Worm (Caenorhabditis elegans) whole organism, mixed stage, embryonic: ENCODE measurements around the gene ceh-27.

Experiments
- M03D4.4 ChIP-seq: sonication (generic microtip); optimal IDR thresholded peaks from 2 replicates; lab custom pipeline; 2017; ENCODE audit warnings: mild to moderate bottlenecking, missing genetic modification characterization, missing compliant biosample characterization
- blmp-1 ChIP-seq: fragments of 150-350 bp; optimal IDR thresholded peaks from 2 replicates; lab custom pipeline; 2014; ENCODE audit warnings: missing biosample characterization, missing genetic modification characterization
- ceh-39 ChIP-seq: fragments of 150-350 bp; optimal IDR thresholded peaks from 2 replicates; lab custom pipeline; 2014; ENCODE audit warnings: missing biosample characterization, missing genetic modification characterization
- ceh-43 ChIP-seq: fragments of 200-800 bp; sonication (Bioruptor generic); optimal IDR thresholded peaks from 2 replicates; lab custom pipeline; 2018; ENCODE audit warnings: mild to moderate bottlenecking, missing genetic modification characterization, moderate library complexity, missing compliant biosample characterization
- ceh-83 ChIP-seq: fragments of 200-800 bp; sonication (Bioruptor generic); optimal IDR thresholded peaks from 2 replicates; lab custom pipeline; 2018; ENCODE audit warnings: mild to moderate bottlenecking, missing genetic modification characterization, missing compliant biosample characterization
- ces-1 ChIP-seq: fragments of 150-350 bp; optimal IDR thresholded peaks from 2 replicates; lab custom pipeline; 2014; ENCODE audit warnings: missing biosample characterization, missing genetic modification reagents, missing genetic modification characterization
- cnd-1 ChIP-seq: fragments of 200-800 bp; sonication (Bioruptor generic); optimal IDR thresholded peaks from 2 replicates; lab custom pipeline; 2018; ENCODE audit warnings: mild to moderate bottlenecking, missing genetic modification characterization, missing compliant biosample characterization
- drap-1 ChIP-seq: fragments of 200-800 bp; sonication (Bioruptor generic); optimal IDR thresholded peaks from 3 replicates; lab custom pipeline; 2018; ENCODE audit warnings: mild to moderate bottlenecking, missing genetic modification characterization, missing compliant biosample characterization
- elt-1 ChIP-seq: sonication (generic microtip); optimal IDR thresholded peaks from 2 replicates; lab custom pipeline; 2017; ENCODE audit warnings: missing genetic modification characterization, mild to moderate bottlenecking, missing compliant biosample characterization, antibody characterized with exemption, moderate library complexity, borderline replicate concordance; ENCODE audit not compliant: insufficient read depth
- elt-3 ChIP-seq: fragments of 150-350 bp; optimal IDR thresholded peaks from 2 replicates; lab custom pipeline; 2014; ENCODE audit warnings: missing biosample characterization, missing genetic modification characterization
- flh-1 ChIP-seq: fragments of 200-800 bp; sonication (Bioruptor generic); optimal IDR thresholded peaks from 2 replicates; lab custom pipeline; 2018; ENCODE audit warnings: mild to moderate bottlenecking, missing genetic modification characterization, moderate library complexity, missing compliant biosample characterization
- hlh-1 ChIP-seq: fragments of 150-350 bp; optimal IDR thresholded peaks from 2 replicates; lab custom pipeline; 2014; ENCODE audit warnings: missing biosample characterization, missing genetic modification reagents, missing genetic modification characterization
- lin-13 ChIP-seq: fragments of 150-350 bp; optimal IDR thresholded peaks from 2 replicates; lab custom pipeline; 2014; ENCODE audit warnings: missing biosample characterization, missing genetic modification characterization
- lsy-2 ChIP-seq: fragments of 150-350 bp; optimal IDR thresholded peaks from 2 replicates; lab custom pipeline; 2014; ENCODE audit warnings: missing biosample characterization, missing genetic modification characterization
- mep-1 ChIP-seq: fragments of 150-350 bp; optimal IDR thresholded peaks from 2 replicates; lab custom pipeline; 2017; ENCODE audit warnings: missing biosample characterization, missing genetic modification reagents, missing genetic modification characterization, inconsistent platforms
- mls-2 ChIP-seq: sonication (generic microtip); optimal IDR thresholded peaks from 2 replicates; lab custom pipeline; 2016; ENCODE audit warnings: mild to moderate bottlenecking, missing genetic modification characterization, moderate library complexity, missing compliant biosample characterization
- nhr-2 ChIP-seq: fragments of 150-350 bp; optimal IDR thresholded peaks from 2 replicates; lab custom pipeline; 2014; ENCODE audit warnings: missing biosample characterization, missing genetic modification characterization
- nhr-237 ChIP-seq: fragments of 150-350 bp; optimal IDR thresholded peaks from 2 replicates; lab custom pipeline; 2014; ENCODE audit warnings: missing biosample characterization, missing genetic modification characterization
- nhr-28 ChIP-seq: fragments of 150-350 bp; optimal IDR thresholded peaks from 2 replicates; lab custom pipeline; 2014; ENCODE audit warnings: missing biosample characterization, missing genetic modification characterization
- nhr-76 ChIP-seq: sonication (generic microtip); optimal IDR thresholded peaks from 2 replicates; lab custom pipeline; 2017; ENCODE audit warnings: missing biosample characterization, missing genetic modification characterization
- pha-4 ChIP-seq: fragments of 150-350 bp; optimal IDR thresholded peaks from 2 replicates; lab custom pipeline; 2018; ENCODE audit warnings: missing biosample characterization, missing genetic modification reagents, missing genetic modification characterization
- sem-2 ChIP-seq: fragments of 200-800 bp; sonication (Bioruptor generic); optimal IDR thresholded peaks from 2 replicates; lab custom pipeline; 2018; ENCODE audit warnings: mild to moderate bottlenecking, missing genetic modification characterization, missing compliant biosample characterization
- snpc-4 ChIP-seq: fragments of 150-350 bp; optimal IDR thresholded peaks from 2 replicates; lab custom pipeline; 2014; ENCODE audit warnings: missing biosample characterization, missing genetic modification characterization
- sptf-1 ChIP-seq: sonication (generic microtip); optimal IDR thresholded peaks from 2 replicates; lab custom pipeline; 2017; ENCODE audit warnings: mild to moderate bottlenecking, missing genetic modification characterization, moderate library complexity, missing compliant biosample characterization
- tbx-8 ChIP-seq: fragments of 200-800 bp; sonication (Bioruptor generic); optimal IDR thresholded peaks from 2 replicates; lab custom pipeline; 2018; ENCODE audit warnings: mild to moderate bottlenecking, missing genetic modification characterization, moderate library complexity, missing compliant biosample characterization
- unc-120 ChIP-seq: sonication (generic microtip); optimal IDR thresholded peaks from 2 replicates; lab custom pipeline; 2017; ENCODE audit warnings: missing genetic modification characterization, missing compliant biosample characterization; ENCODE audit not compliant: poor library complexity, severe bottlenecking
- unc-39 ChIP-seq: fragments of 150-350 bp; optimal IDR thresholded peaks from 2 replicates; lab custom pipeline; 2014; ENCODE audit warnings: missing biosample characterization, missing genetic modification characterization
- unc-62 ChIP-seq: fragments of 150-350 bp; optimal IDR thresholded peaks from 2 replicates; lab custom pipeline; 2014; ENCODE audit warnings: missing biosample characterization, missing genetic modification reagents, missing genetic modification characterization
- zip-8 ChIP-seq: fragments of 150-350 bp; optimal IDR thresholded peaks from 2 replicates; lab custom pipeline; 2014; ENCODE audit warnings: missing biosample characterization, missing genetic modification characterization

ceh-27 gene

DNA sequence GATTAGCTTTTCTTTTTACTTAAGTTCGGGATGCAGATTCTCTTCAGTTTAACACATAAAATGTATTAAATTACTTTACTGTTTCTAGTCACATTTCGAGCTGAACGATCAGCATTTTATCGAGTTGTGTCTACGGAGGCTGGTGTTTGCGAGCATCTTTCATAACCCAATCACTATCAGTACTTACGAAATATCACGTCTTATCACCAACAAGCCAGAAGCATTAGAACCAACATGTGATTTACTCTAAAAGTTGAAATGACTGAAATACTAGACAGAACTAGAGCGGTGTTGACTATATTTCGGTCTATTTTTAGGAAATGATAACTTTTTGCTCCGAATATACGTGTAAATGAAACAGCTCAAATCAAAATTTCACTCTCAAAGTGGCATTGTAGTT, 16.5 kb downstream of the ceh-27 start:
- no peak for TF ChIP-seq flh-1 (GFP tag; lab: Kevin White, UChicago)
- no peak for TF ChIP-seq drap-1 (GFP tag; lab: Kevin White, UChicago)
- TF ChIP-seq sptf-1 = no peak
- TF ChIP-seq unc-39 = no peak
- no peak for TF ChIP-seq nhr-2 (tag; lab: Kevin White, UChicago)
- TF ChIP-seq cnd-1 (tag; lab: Kevin White, UChicago) = no peak
- no peak for TF ChIP-seq nhr-237 (tag; lab: Kevin White, UChicago)

DNA sequence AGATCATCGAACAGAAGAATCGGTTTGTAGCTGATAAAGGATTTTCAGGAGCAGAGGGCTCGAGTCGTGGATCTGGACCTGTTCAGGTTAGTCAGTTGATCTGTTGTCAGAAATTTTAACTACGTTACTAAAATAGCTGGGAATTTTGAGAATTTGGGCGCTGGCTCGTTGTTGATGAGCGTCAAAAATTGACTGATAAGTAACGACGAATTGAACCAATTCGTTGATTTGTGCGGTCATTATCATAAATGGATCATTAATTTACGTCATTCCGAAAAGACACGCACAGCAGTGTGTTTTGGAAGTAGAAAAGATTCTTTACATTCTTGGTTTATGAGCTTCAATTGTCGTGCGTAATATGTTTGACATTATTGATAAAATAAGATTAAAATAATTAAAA, 17.1 kb downstream of the ceh-27 start:
- TF ChIP-seq cnd-1 (tag; lab: Kevin White, UChicago) (no peak), ceh-39 (no peak), ceh-83 (no peak), nhr-2 (tag; lab: Kevin White, UChicago) (no peak), nhr-28 (tag; lab: Kevin White, UChicago) (no peak), lin-13 (no peak), lsy-2 (tag; lab: Kevin White, UChicago) (no peak), elt-1 (tag; lab: Kevin White, UChicago) (no peak), pha-4 (tag; lab: Kevin White, UChicago) (no peak), tbx-8 (GFP tag; lab: Kevin White, UChicago) (no peak), ces-1 (GFP tag; lab: Kevin White, UChicago) (no peak), elt-3 (tag; lab: Kevin White, UChicago) (no peak), sem-2 (GFP tag; lab: Kevin White, UChicago) (no peak)
- TF ChIP-seq, all 35 proteins: peak for 0

DNA sequence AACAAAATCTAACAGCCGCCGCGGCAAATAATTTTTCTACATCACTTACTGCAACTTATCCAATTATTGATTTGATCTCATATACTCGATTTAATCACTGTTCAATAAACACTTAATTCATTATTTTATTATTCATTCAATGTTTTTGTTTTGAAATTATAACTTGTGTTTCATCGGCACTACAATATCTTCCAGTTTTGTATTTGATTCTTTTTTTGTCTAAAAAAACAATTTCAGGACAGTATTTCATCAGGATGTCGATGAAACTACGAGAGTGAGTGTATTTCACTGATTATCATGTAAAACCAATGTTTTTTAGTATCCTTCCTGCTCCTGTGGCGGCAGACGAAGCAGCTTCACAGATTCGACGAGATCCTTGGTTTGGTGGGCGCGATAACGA, 19.7 kb downstream of the ceh-27 start, which contains the start of gene skp-1:
Gene skp-1, plus strand, starts transcription at position 238 of the 400 bp plus-strand sequence.
- TF ChIP-seq nhr-76 (tag; lab: Kevin White, UChicago) (no peak), snpc-4 (tag; lab: Kevin White, UChicago) (no peak), cnd-1 (tag; lab: Kevin White, UChicago) (no peak), lsy-2 (tag; lab: Kevin White, UChicago) (no peak), ceh-43 (GFP tag; lab: Kevin White, UChicago) (no peak), lin-13 (no peak), flh-1 (GFP tag; lab: Kevin White, UChicago) (no peak)
- TF ChIP-seq, all 35 proteins: peak for 0

DNA sequence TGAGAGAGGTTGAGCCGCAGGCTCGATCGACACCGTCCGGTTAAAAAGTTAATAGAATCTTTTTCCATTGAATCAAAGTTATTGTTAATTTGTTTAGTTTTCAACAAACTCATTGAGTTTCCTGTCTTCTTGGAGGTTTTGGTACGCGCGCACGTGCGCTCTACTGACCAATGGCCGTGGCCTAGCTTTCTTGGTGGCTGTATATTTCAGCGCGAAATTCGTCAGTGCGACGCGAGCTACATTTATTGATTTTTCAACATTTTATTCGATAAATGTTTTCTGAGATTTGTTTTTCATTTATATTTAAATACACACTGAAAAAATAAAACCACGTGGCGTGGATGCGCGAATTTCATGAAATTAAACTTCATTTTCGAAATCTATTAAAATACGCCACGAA, 20.7 kb downstream of the ceh-27 start, which contains the start of gene bir-1:
Gene bir-1, plus strand, starts transcription at position 312 of the 400 bp plus-strand sequence.
- no peak for TF ChIP-seq pha-4 (tag; lab: Kevin White, UChicago)
- peak; percentile 76 for TF ChIP-seq ceh-39
- peak; percentile 26 for TF ChIP-seq nhr-2 (tag; lab: Kevin White, UChicago)
- TF ChIP-seq lin-13 = peak; percentile 14
- TF ChIP-seq ces-1 (GFP tag; lab: Kevin White, UChicago) = peak; percentile 55
- peak; percentile 83 for TF ChIP-seq mep-1 (tag; lab: Kevin White, UChicago)
- no peak for TF ChIP-seq elt-3 (tag; lab: Kevin White, UChicago)
- peak; percentile 30 for TF ChIP-seq nhr-237 (tag; lab: Kevin White, UChicago)
- peak; percentile 57 for TF ChIP-seq hlh-1 (tag; lab: Kevin White, UChicago)
- no peak for TF ChIP-seq nhr-28 (tag; lab: Kevin White, UChicago)
- no peak for TF ChIP-seq unc-120 (tag; lab: Kevin White, UChicago)
- peak; percentile 51 for TF ChIP-seq lsy-2 (tag; lab: Kevin White, UChicago)

DNA sequence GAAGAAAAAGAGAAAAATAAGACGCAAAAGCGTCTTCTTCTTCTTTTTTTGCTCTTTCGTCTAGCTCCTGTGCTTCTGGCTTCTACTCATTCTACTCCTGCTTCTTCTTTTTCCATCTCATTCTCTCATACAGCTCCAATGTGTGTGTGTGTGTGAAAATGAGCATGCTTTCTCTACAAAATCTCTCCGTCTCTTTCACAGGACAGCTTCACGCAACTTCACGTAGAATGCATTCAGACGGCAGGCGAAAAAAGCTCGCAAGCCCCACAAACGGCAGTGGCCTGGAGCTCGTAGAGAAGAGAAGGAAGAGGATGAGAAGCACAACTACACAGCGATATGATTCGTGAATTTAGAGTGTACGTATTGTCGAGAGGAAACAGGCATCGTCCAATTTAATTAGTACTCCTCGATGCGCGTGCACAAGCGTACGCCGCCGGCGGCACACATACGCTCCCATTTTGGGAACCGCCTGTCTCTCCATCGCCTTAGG, 23.6 kb downstream of the ceh-27 start:
- TF ChIP-seq mep-1 (tag; lab: Kevin White, UChicago) (peak; percentile 0), unc-39 (no peak), zip-8 (tag; lab: Kevin White, UChicago) (no peak), blmp-1 (tag; lab: Kevin White, UChicago) (no peak), ces-1 (GFP tag; lab: Kevin White, UChicago) (peak; percentile 96), lin-13 (no peak), drap-1 (GFP tag; lab: Kevin White, UChicago) (peak; percentile 38), ceh-43 (GFP tag; lab: Kevin White, UChicago) (no peak), cnd-1 (tag; lab: Kevin White, UChicago) (no peak), unc-120 (tag; lab: Kevin White, UChicago) (peak; percentile 48), unc-62 (no peak), nhr-76 (tag; lab: Kevin White, UChicago) (no peak), mls-2 (peak; percentile 57), M03D4.4 (tag; lab: Kevin White, UChicago) (no peak)
